Fruit fly (Drosophila melanogaster): Measurements from ENCODE around the gene CG15011.

- TF ChIP-seq CG8478 (optimal IDR thresholded peaks at IDR 0.05): no peak
- TF ChIP-seq CTCF (optimal IDR thresholded peaks at IDR 0.05): no peak
Measured at dm6 chr3L:4254301-4254834, 4.6 kb downstream of the CG15011 start, which contains the start of the genes ago and CG1265.

Measured in S2 (cell line).